Worm (Caenorhabditis elegans): ENCODE results near the gene rsp-8.

- no peak for TF ChIP-seq ztf-6 (GFP tag; IDR thresholded peaks at IDR 0.05)
- TF ChIP-seq atf-7 (tag; optimal IDR thresholded peaks at IDR 0.05), result no peak
- TF ChIP-seq T07F8.4 (tag; optimal IDR thresholded peaks at IDR 0.05), result no peak
These were observed 40.3 kb upstream of the rsp-8 start, which contains the start of gene tbx-38 for ce11 chrIII:11785961-11786360.

All from whole organism, young adult.